Fruit fly (Drosophila melanogaster) whole organism, embryonic: ENCODE results near the gene CG5846.

Experiments
- Adf1 ChIP-seq: fragments of 200-800 bp; sonication (Bioruptor generic); IDR thresholded peaks from 2 replicates; pipeline ENCODE4 v1.3.6; 2022; ENCODE audit warnings: missing biosample characterization, missing genetic modification characterization
- B-H2 ChIP-seq: fragments of 200-800 bp; sonication (Bioruptor generic); optimal IDR thresholded peaks from 2 replicates; lab custom pipeline; 2018; ENCODE audit warnings: missing biosample characterization, mild to moderate bottlenecking, missing genetic modification characterization
- Blimp-1 ChIP-seq: fragments of 200-800 bp; sonication (Bioruptor generic); optimal IDR thresholded peaks from 3 replicates; lab custom pipeline; 2018; ENCODE audit warnings: missing biosample characterization, missing genetic modification characterization, mild to moderate bottlenecking, moderate library complexity, missing genetic modification reagents
- CG10267 ChIP-seq: fragments of 200-800 bp; sonication (Bioruptor generic); optimal IDR thresholded peaks from 2 replicates; lab custom pipeline; 2018; ENCODE audit warnings: missing biosample characterization, mild to moderate bottlenecking, missing genetic modification characterization, moderate library complexity
- CG10321 ChIP-seq: fragments of 200-800 bp; sonication (Bioruptor generic); IDR thresholded peaks from 2 replicates; pipeline ENCODE4 v1.3.6; 2022; ENCODE audit warnings: missing biosample characterization, missing genetic modification characterization
- CG10565 ChIP-seq: fragments of 200-800 bp; sonication (Bioruptor generic); optimal IDR thresholded peaks from 3 replicates; lab custom pipeline; 2016; ENCODE audit warnings: missing biosample characterization, mild to moderate bottlenecking, missing genetic modification characterization
- CG10979 ChIP-seq: fragments of 200-800 bp; sonication (Bioruptor generic); optimal IDR thresholded peaks from 2 replicates; lab custom pipeline; 2018; ENCODE audit warnings: missing biosample characterization, mild to moderate bottlenecking, missing genetic modification characterization, moderate library complexity
- CG11093 ChIP-seq: fragments of 200-800 bp; sonication (Bioruptor generic); IDR thresholded peaks from 3 replicates; pipeline ENCODE4 v1.3.6; 2022; ENCODE audit warnings: missing biosample characterization, missing genetic modification characterization
- CG11504 ChIP-seq: fragments of 200-800 bp; sonication (Bioruptor generic); optimal IDR thresholded peaks from 3 replicates; lab custom pipeline; 2019; ENCODE audit warnings: missing biosample characterization, mild to moderate bottlenecking, missing genetic modification characterization, moderate library complexity
- CG13424 ChIP-seq: fragments of 200-800 bp; sonication (Bioruptor generic); optimal IDR thresholded peaks from 2 replicates; lab custom pipeline; 2019; ENCODE audit warnings: missing biosample characterization, mild to moderate bottlenecking, missing genetic modification characterization, moderate library complexity
- CG15269 ChIP-seq: fragments of 200-800 bp; sonication (Bioruptor generic); optimal IDR thresholded peaks from 2 replicates; lab custom pipeline; 2018; ENCODE audit warnings: missing biosample characterization, mild to moderate bottlenecking, missing genetic modification characterization, moderate library complexity
- CG1529 ChIP-seq: fragments of 200-800 bp; sonication (Bioruptor generic); optimal IDR thresholded peaks from 3 replicates; lab custom pipeline; 2018; ENCODE audit warnings: missing biosample characterization, missing genetic modification characterization
- CG17361 ChIP-seq: fragments of 200-800 bp; sonication (Bioruptor generic); IDR thresholded peaks from 3 replicates; pipeline ENCODE4 v1.3.6; 2022; ENCODE audit warnings: missing biosample characterization, missing genetic modification characterization
- CG32532 ChIP-seq: fragments of 200-800 bp; sonication (Bioruptor generic); IDR thresholded peaks from 2 replicates; pipeline ENCODE4 v1.3.6; 2022; ENCODE audit warnings: missing biosample characterization, missing genetic modification characterization
- CG34422 ChIP-seq: fragments of 200-800 bp; sonication (Bioruptor generic); IDR thresholded peaks from 3 replicates; pipeline ENCODE4 v1.3.6; 2022; ENCODE audit warnings: missing biosample characterization, missing genetic modification characterization
- CG3726 ChIP-seq: fragments of 200-800 bp; sonication (Bioruptor generic); IDR thresholded peaks from 3 replicates; pipeline ENCODE4, ENCODE4 v1.3.6; 2022; ENCODE audit warnings: missing biosample characterization, missing genetic modification characterization
- CG4328 ChIP-seq: fragments of 200-800 bp; sonication (Bioruptor generic); optimal IDR thresholded peaks from 3 replicates; lab custom pipeline; 2017; ENCODE audit warnings: missing biosample characterization, missing genetic modification reagents, missing genetic modification characterization
- CG4360 ChIP-seq: fragments of 200-800 bp; sonication (Bioruptor generic); IDR thresholded peaks from 2 replicates; pipeline ENCODE4 v1.3.6; 2022; ENCODE audit warnings: missing biosample characterization, missing genetic modification characterization
- CG4820 ChIP-seq: fragments of 200-800 bp; sonication (Bioruptor generic); optimal IDR thresholded peaks from 3 replicates; lab custom pipeline; 2016; ENCODE audit warnings: missing biosample characterization, missing genetic modification characterization
- CG6683 ChIP-seq: fragments of 200-800 bp; sonication (Bioruptor generic); optimal IDR thresholded peaks from 2 replicates; lab custom pipeline; 2017; ENCODE audit warnings: missing biosample characterization, mild to moderate bottlenecking, missing genetic modification characterization, missing genetic modification reagents
- CG6765 ChIP-seq: fragments of 200-800 bp; sonication (Bioruptor generic); optimal IDR thresholded peaks from 3 replicates; lab custom pipeline; 2017; ENCODE audit warnings: missing biosample characterization, mild to moderate bottlenecking, missing genetic modification characterization
- Camta ChIP-seq: fragments of 200-800 bp; sonication (Bioruptor generic); optimal IDR thresholded peaks from 2 replicates; lab custom pipeline; 2016; ENCODE audit warnings: missing biosample characterization, missing genetic modification characterization
- D19A ChIP-seq: fragments of 200-800 bp; optimal IDR thresholded peaks from 3 replicates; lab custom pipeline; 2019; ENCODE audit warnings: missing biosample characterization, mild to moderate bottlenecking, missing genetic modification characterization, moderate library complexity
- Dip2 ChIP-seq: fragments of 200-800 bp; sonication (Bioruptor generic); IDR thresholded peaks from 2 replicates; pipeline ENCODE4 v1.3.6; 2022; ENCODE audit warnings: missing biosample characterization, missing genetic modification characterization
- Dll ChIP-seq: fragments of 200-800 bp; sonication (Bioruptor generic); IDR thresholded peaks from 4 replicates; pipeline ENCODE4 v1.3.6; 2022; ENCODE audit warnings: missing biosample characterization, missing genetic modification characterization; ENCODE audit not compliant: partially characterized antibody
- Doc2 ChIP-seq: fragments of 200-800 bp; sonication (Bioruptor generic); IDR thresholded peaks from 2 replicates; pipeline ENCODE4 v1.3.6; 2022; ENCODE audit warnings: missing biosample characterization, missing genetic modification characterization
- Doc3 ChIP-seq: fragments of 200-800 bp; sonication (Bioruptor generic); IDR thresholded peaks from 3 replicates; pipeline ENCODE4 v1.3.6; 2022; ENCODE audit warnings: missing biosample characterization, missing genetic modification characterization; ENCODE audit not compliant: partially characterized antibody
- ERR ChIP-seq: fragments of 200-800 bp; sonication (Bioruptor generic); optimal IDR thresholded peaks from 2 replicates; lab custom pipeline; 2016; ENCODE audit warnings: missing biosample characterization, missing genetic modification characterization
- H2.0 ChIP-seq: fragments of 200-800 bp; sonication (Bioruptor generic); IDR thresholded peaks from 2 replicates; pipeline ENCODE4 v1.3.6; 2022; ENCODE audit warnings: missing biosample characterization, missing genetic modification characterization
- MBD-R2 ChIP-seq: fragments of 200-800 bp; sonication (Bioruptor generic); IDR thresholded peaks from 2 replicates; pipeline ENCODE4 v1.3.6; 2022; ENCODE audit warnings: missing biosample characterization, missing genetic modification characterization
- Mrtf ChIP-seq: fragments of 200-800 bp; sonication (Bioruptor generic); IDR thresholded peaks from 3 replicates; pipeline ENCODE4 v1.3.6; 2022; ENCODE audit warnings: missing biosample characterization, missing genetic modification characterization
- Optix ChIP-seq: fragments of 200-800 bp; sonication (Bioruptor generic); IDR thresholded peaks from 3 replicates; pipeline ENCODE4 v1.3.6; 2022; ENCODE audit warnings: missing biosample characterization, missing genetic modification characterization
- Six4 ChIP-seq: fragments of 200-800 bp; sonication (Bioruptor generic); optimal IDR thresholded peaks from 2 replicates; lab custom pipeline; 2016; ENCODE audit warnings: missing biosample characterization, missing genetic modification characterization
- amos ChIP-seq: fragments of 200-800 bp; sonication (Bioruptor generic); IDR thresholded peaks from 2 replicates; pipeline ENCODE4 v1.3.6; 2022; ENCODE audit warnings: missing biosample characterization, missing genetic modification characterization; ENCODE audit not compliant: partially characterized antibody
- cwo ChIP-seq: fragments of 200-800 bp; sonication (Bioruptor generic); optimal IDR thresholded peaks from 3 replicates; lab custom pipeline; 2017; ENCODE audit warnings: missing biosample characterization, missing genetic modification characterization, mild to moderate bottlenecking, moderate library complexity, missing genetic modification reagents
- da ChIP-seq: fragments of 200-800 bp; sonication (Bioruptor generic); optimal IDR thresholded peaks from 2 replicates; lab custom pipeline; 2016; ENCODE audit warnings: missing biosample characterization, missing genetic modification characterization
- fu2 ChIP-seq: fragments of 200-800 bp; sonication (Bioruptor generic); optimal IDR thresholded peaks from 2 replicates; lab custom pipeline; 2016; ENCODE audit warnings: missing biosample characterization, missing genetic modification characterization
- gt ChIP-seq: fragments of 200-800 bp; sonication (Bioruptor generic); IDR thresholded peaks from 2 replicates; pipeline ENCODE4 v1.3.6; 2022; ENCODE audit warnings: missing biosample characterization, missing genetic modification characterization
- jigr1 ChIP-seq: fragments of 200-800 bp; sonication (Bioruptor generic); IDR thresholded peaks from 3 replicates; pipeline ENCODE4 v1.3.6; 2022; ENCODE audit warnings: missing biosample characterization, missing genetic modification characterization
- kay ChIP-seq: fragments of 200-800 bp; sonication (Bioruptor generic); optimal IDR thresholded peaks from 2 replicates; lab custom pipeline; 2016; ENCODE audit warnings: missing biosample characterization, missing genetic modification characterization
- mirr ChIP-seq: fragments of 200-800 bp; sonication (Bioruptor generic); optimal IDR thresholded peaks from 3 replicates; lab custom pipeline; 2018; ENCODE audit warnings: missing biosample characterization, mild to moderate bottlenecking, missing genetic modification characterization
- nmo ChIP-seq: fragments of 200-800 bp; sonication (Bioruptor generic); optimal IDR thresholded peaks from 2 replicates; lab custom pipeline; 2018; ENCODE audit warnings: missing biosample characterization, mild to moderate bottlenecking, missing genetic modification characterization, moderate library complexity
- p53 ChIP-seq: fragments of 200-800 bp; sonication (Bioruptor generic); optimal IDR thresholded peaks from 2 replicates; lab custom pipeline; 2016; ENCODE audit warnings: missing biosample characterization, missing genetic modification characterization
- repo ChIP-seq: fragments of 200-800 bp; sonication (Bioruptor generic); optimal IDR thresholded peaks from 2 replicates; lab custom pipeline; 2016; ENCODE audit warnings: missing biosample characterization, missing genetic modification characterization
- row ChIP-seq: fragments of 200-800 bp; sonication (Bioruptor generic); IDR thresholded peaks from 3 replicates; pipeline ENCODE4 v1.3.6; 2022; ENCODE audit warnings: missing biosample characterization, missing genetic modification characterization
- sens ChIP-seq: fragments of 200-800 bp; sonication (Bioruptor generic); peaks from one replicate; lab custom pipeline; 2016; ENCODE audit warnings: missing biosample characterization, missing genetic modification characterization
- slou ChIP-seq: fragments of 200-800 bp; sonication (Bioruptor generic); optimal IDR thresholded peaks from 3 replicates; lab custom pipeline; 2016; ENCODE audit warnings: missing biosample characterization, missing genetic modification characterization
- twi ChIP-seq: fragments of 200-800 bp; optimal IDR thresholded peaks from 2 replicates; lab custom pipeline; 2019; ENCODE audit warnings: missing biosample characterization, mild to moderate bottlenecking, missing genetic modification characterization, moderate library complexity
- zen ChIP-seq: fragments of 200-800 bp; sonication (Bioruptor generic); optimal IDR thresholded peaks from 3 replicates; lab custom pipeline; 2018; ENCODE audit warnings: missing biosample characterization, mild to moderate bottlenecking, missing genetic modification characterization, moderate library complexity
- zen2 ChIP-seq: fragments of 200-800 bp; sonication (Bioruptor generic); IDR thresholded peaks from 3 replicates; pipeline ENCODE4 v1.3.6; 2022; ENCODE audit warnings: missing biosample characterization, missing genetic modification characterization; ENCODE audit not compliant: partially characterized antibody

The CG5846 gene

dm6 chr2L:9947738-9948519 lies 9.1 kb downstream of the CG5846 start (continued):
- no peak for TF ChIP-seq Optix
- no peak for TF ChIP-seq CG3726 (GFP tag; lab: Robert Waterston, UW)
- peak; percentile 22; the same call in 1 of the 3 replicates for TF ChIP-seq CG17361 (GFP tag; lab: Robert Waterston, UW)
- TF ChIP-seq ERR, result no peak
- TF ChIP-seq CG13424 (tag; lab: Kevin White, UChicago), result no peak
- no peak for TF ChIP-seq Dll
- no peak for TF ChIP-seq D19A (tag; lab: Kevin White, UChicago)
- no peak for TF ChIP-seq Six4 (GFP tag; lab: Kevin White, UChicago)
- TF ChIP-seq da (GFP tag; lab: Kevin White, UChicago), result no peak
- no peak for TF ChIP-seq CG10321 (GFP tag; lab: Robert Waterston, UW)
- peak; percentile 15; the same call in 1 of the 2 replicates for TF ChIP-seq MBD-R2 (GFP tag; lab: Robert Waterston, UW)
- TF ChIP-seq CG11504 (tag; lab: Kevin White, UChicago), result no peak
- no peak for TF ChIP-seq fu2 (GFP tag; lab: Kevin White, UChicago)
- no peak for TF ChIP-seq p53 (GFP tag; lab: Kevin White, UChicago)
- TF ChIP-seq CG6765 (GFP tag; lab: Kevin White, UChicago), result no peak
- peak; percentile 15; the same call in 1 of the 2 replicates for TF ChIP-seq Adf1
- no peak for TF ChIP-seq CG1529 (GFP tag; lab: Kevin White, UChicago)
- no peak for TF ChIP-seq repo
- TF ChIP-seq twi, result no peak
- TF ChIP-seq mirr, result peak; percentile 81
- TF ChIP-seq slou, result no peak
- TF ChIP-seq CG10267 (tag; lab: Kevin White, UChicago), result no peak
- TF ChIP-seq CG32532 (GFP tag; lab: Robert Waterston, UW), result peak; percentile 21; the same call in 1 of the 2 replicates
- peak; percentile 60 for TF ChIP-seq row (GFP tag; lab: Robert Waterston, UW)
- TF ChIP-seq CG11093, result no peak
- peak; percentile 18 for TF ChIP-seq CG15269 (tag; lab: Kevin White, UChicago)
- TF ChIP-seq gt (GFP tag; lab: Robert Waterston, UW), result no peak
- no peak for TF ChIP-seq CG10979 (tag; lab: Kevin White, UChicago)
- peak; percentile 19; the same call in 1 of the 2 replicates for TF ChIP-seq amos (GFP tag; lab: Robert Waterston, UW)
- no peak for TF ChIP-seq zen (tag; lab: Kevin White, UChicago)
- TF ChIP-seq zen2 (GFP tag; lab: Robert Waterston, UW), result no peak
- peak; percentile 3 for TF ChIP-seq nmo (GFP tag; lab: Kevin White, UChicago)
- no peak for TF ChIP-seq CG4360 (GFP tag; lab: Robert Waterston, UW)
- TF ChIP-seq B-H2 (GFP tag; lab: Kevin White, UChicago), result peak; percentile 39
- TF ChIP-seq kay (GFP tag; lab: Kevin White, UChicago), result no peak
- peak; percentile 9 for TF ChIP-seq cwo (GFP tag; lab: Kevin White, UChicago)
- no peak for TF ChIP-seq Doc3 (GFP tag; lab: Robert Waterston, UW)
- peak; percentile 21; the same call in 1 of the 3 replicates for TF ChIP-seq CG34422 (GFP tag; lab: Robert Waterston, UW)
- TF ChIP-seq CG10565 (GFP tag; lab: Kevin White, UChicago), result no peak
- TF ChIP-seq Camta (GFP tag; lab: Kevin White, UChicago), result no peak
- TF ChIP-seq Blimp-1 (GFP tag; lab: Kevin White, UChicago), result peak; percentile 33
- TF ChIP-seq CG6683 (GFP tag; lab: Kevin White, UChicago), result no peak
- peak; percentile 17 for TF ChIP-seq sens (GFP tag; lab: Kevin White, UChicago)
- no peak for TF ChIP-seq Dip2 (GFP tag; lab: Robert Waterston, UW)
- no peak for TF ChIP-seq H2.0 (GFP tag; lab: Robert Waterston, UW)
- TF ChIP-seq CG4328 (GFP tag; lab: Kevin White, UChicago), result no peak
- TF ChIP-seq Mrtf (GFP tag; lab: Robert Waterston, UW), result no peak
- no peak for TF ChIP-seq Doc2 (GFP tag; lab: Robert Waterston, UW)
- TF ChIP-seq CG4820 (GFP tag; lab: Kevin White, UChicago), result no peak
- no peak for TF ChIP-seq jigr1
